Worm (Caenorhabditis elegans) whole organism, L1 larva: Measurements from ENCODE around the gene wrm-1.

Source experiments
- C16A3.4 ChIP-seq: fragments of 150-350 bp; optimal IDR thresholded peaks from 2 replicates; lab custom pipeline; 2014; ENCODE audit warnings: missing biosample characterization, missing genetic modification characterization
- Y116A8C.19 ChIP-seq: sonication (generic microtip); optimal IDR thresholded peaks from 2 replicates; lab custom pipeline; 2016; ENCODE audit warnings: missing compliant biosample characterization, missing genetic modification characterization, borderline replicate concordance
- aly-2 ChIP-seq: fragments of 150-350 bp; optimal IDR thresholded peaks from 2 replicates; lab custom pipeline; 2014; ENCODE audit warnings: missing biosample characterization, missing genetic modification characterization
- ama-1 ChIP-seq: fragments of 150-350 bp; optimal IDR thresholded peaks from 2 replicates; lab custom pipeline; 2014
- ceh-8 ChIP-seq: fragments of 200-800 bp; sonication (Bioruptor generic); optimal IDR thresholded peaks from 2 replicates; lab custom pipeline; 2018; ENCODE audit warnings: mild to moderate bottlenecking, missing genetic modification characterization, moderate library complexity, missing compliant biosample characterization
- dpl-1 ChIP-seq, 3 experiments: fragments of 150-350 bp in 2 of 3; sonication (generic microtip) in 1 of 3; optimal IDR thresholded peaks; 2 replicates each; lab custom pipeline; 2014 to 2017; ENCODE audit warnings: missing biosample characterization in 3 of 3, missing genetic modification characterization in 3 of 3, missing genetic modification reagents in 3 of 3
- efl-1 ChIP-seq, 4 experiments: fragments of 150-350 bp; optimal IDR thresholded peaks in 3 of 4; peaks in 1 of 4; 1 replicate in 1 of 4; 2 replicates in 3 of 4; lab custom pipeline; 2014; ENCODE audit warnings: missing biosample characterization in 2 of 4, missing genetic modification characterization in 2 of 4, missing genetic modification reagents in 2 of 4
- efl-3 ChIP-seq: fragments of 200-800 bp; sonication (Bioruptor generic); optimal IDR thresholded peaks from 2 replicates; lab custom pipeline; 2018; ENCODE audit warnings: mild to moderate bottlenecking, missing genetic modification characterization, missing compliant biosample characterization
- egl-13 ChIP-seq: sonication (generic microtip); optimal IDR thresholded peaks from 2 replicates; lab custom pipeline; 2016; ENCODE audit warnings: missing genotype, missing genetic modification reagents, missing genetic modification characterization, missing compliant biosample characterization
- ets-5 ChIP-seq: fragments of 200-800 bp; sonication (Bioruptor generic); IDR thresholded peaks from 2 replicates; pipeline ENCODE4 v1.3.6; 2022; ENCODE audit warnings: missing genetic modification characterization, missing compliant biosample characterization
- fkh-10 ChIP-seq: sonication (generic microtip); optimal IDR thresholded peaks from 2 replicates; lab custom pipeline; 2017; ENCODE audit warnings: missing biosample characterization, missing genetic modification reagents, missing genetic modification characterization
- fkh-4 ChIP-seq: sonication (generic microtip); optimal IDR thresholded peaks from 2 replicates; lab custom pipeline; 2016; ENCODE audit warnings: missing compliant biosample characterization, missing genetic modification characterization, borderline replicate concordance
- fos-1 ChIP-seq: fragments of 150-350 bp; optimal IDR thresholded peaks from 2 replicates; lab custom pipeline; 2014; ENCODE audit warnings: missing biosample characterization, missing genetic modification characterization
- hpl-2 ChIP-seq: fragments of 150-350 bp; optimal IDR thresholded peaks from 2 replicates; lab custom pipeline; 2014; ENCODE audit warnings: missing biosample characterization, missing genetic modification reagents, missing genetic modification characterization
- irx-1 ChIP-seq: sonication (generic microtip); optimal IDR thresholded peaks from 2 replicates; lab custom pipeline; 2016; ENCODE audit warnings: missing genetic modification characterization, missing compliant biosample characterization
- jun-1 ChIP-seq: fragments of 150-350 bp; optimal IDR thresholded peaks from 2 replicates; lab custom pipeline; 2014; ENCODE audit warnings: missing biosample characterization, missing genetic modification reagents, missing genetic modification characterization
- lin-14 ChIP-seq: fragments of 200-800 bp; sonication (Bioruptor generic); optimal IDR thresholded peaks from 2 replicates; lab custom pipeline; 2018; ENCODE audit warnings: mild to moderate bottlenecking, missing genetic modification characterization, moderate library complexity, missing compliant biosample characterization
- lin-15B ChIP-seq: fragments of 150-350 bp; sonication (generic microtip); optimal IDR thresholded peaks from 3 replicates; lab custom pipeline; 2014; ENCODE audit warnings: missing biosample characterization, missing genetic modification characterization
- mdl-1 ChIP-seq, 2 experiments: fragments of 150-350 bp; optimal IDR thresholded peaks; 2 replicates each; lab custom pipeline; 2014 to 2017; ENCODE audit warnings: missing biosample characterization in 2 of 2, missing genetic modification characterization in 2 of 2, inconsistent platforms in 1 of 2
- mep-1 ChIP-seq: fragments of 150-350 bp; optimal IDR thresholded peaks from 2 replicates; lab custom pipeline; 2014; ENCODE audit warnings: missing biosample characterization, missing genetic modification characterization
- nhr-11 ChIP-seq: fragments of 150-350 bp; optimal IDR thresholded peaks from 2 replicates; lab custom pipeline; 2014; ENCODE audit warnings: missing biosample characterization, missing genetic modification characterization
- nhr-19 ChIP-seq: fragments of 200-800 bp; sonication (Bioruptor generic); conservative IDR thresholded peaks from 2 replicates; pipeline ENCODE4 v1.3.6; 2022; ENCODE audit warnings: missing genetic modification characterization, missing compliant biosample characterization
- nhr-20 ChIP-seq: sonication (generic microtip); optimal IDR thresholded peaks from 2 replicates; lab custom pipeline; 2016; ENCODE audit warnings: mild to moderate bottlenecking, missing genetic modification characterization, missing compliant biosample characterization
- nhr-28 ChIP-seq: fragments of 150-350 bp; optimal IDR thresholded peaks from 2 replicates; lab custom pipeline; 2014; ENCODE audit warnings: missing biosample characterization, missing genetic modification characterization
- nhr-76 ChIP-seq: sonication (generic microtip); optimal IDR thresholded peaks from 2 replicates; lab custom pipeline; 2017; ENCODE audit warnings: missing biosample characterization, missing genetic modification characterization
- nhr-85 ChIP-seq: sonication (generic microtip); peaks from one replicate; lab custom pipeline; 2016; ENCODE audit warnings: missing genetic modification characterization, inconsistent platforms, missing compliant biosample characterization
- nhr-90 ChIP-seq: sonication (generic microtip); optimal IDR thresholded peaks from 2 replicates; lab custom pipeline; 2016; ENCODE audit warnings: mild to moderate bottlenecking, missing genetic modification characterization, missing compliant biosample characterization; ENCODE audit not compliant: poor library complexity
- pag-3 ChIP-seq: sonication (generic microtip); optimal IDR thresholded peaks from 2 replicates; lab custom pipeline; 2017; ENCODE audit warnings: missing genetic modification characterization, mild to moderate bottlenecking, missing compliant biosample characterization, antibody characterized with exemption, borderline replicate concordance; ENCODE audit not compliant: insufficient read depth
- pqm-1 ChIP-seq: sonication (generic microtip); optimal IDR thresholded peaks from 3 replicates; lab custom pipeline; 2017; ENCODE audit warnings: missing biosample characterization, missing genetic modification characterization
- rnt-1 ChIP-seq: sonication (generic microtip); optimal IDR thresholded peaks from 2 replicates; lab custom pipeline; 2016; ENCODE audit warnings: mild to moderate bottlenecking, missing genetic modification characterization, moderate library complexity, missing compliant biosample characterization
- snu-23 ChIP-seq: sonication (generic microtip); optimal IDR thresholded peaks from 2 replicates; lab custom pipeline; 2016; ENCODE audit warnings: missing genetic modification characterization, missing compliant biosample characterization
- sox-4 ChIP-seq: sonication (generic microtip); optimal IDR thresholded peaks from 2 replicates; lab custom pipeline; 2016; ENCODE audit warnings: missing genetic modification characterization, missing compliant biosample characterization
- sptf-1 ChIP-seq: fragments of 150-350 bp; optimal IDR thresholded peaks from 2 replicates; lab custom pipeline; 2014; ENCODE audit warnings: missing biosample characterization, missing genetic modification characterization
- sup-37 ChIP-seq: fragments of 200-800 bp; sonication (Bioruptor generic); optimal IDR thresholded peaks from 2 replicates; lab custom pipeline; 2018; ENCODE audit warnings: mild to moderate bottlenecking, missing genetic modification characterization, missing compliant biosample characterization
- swsn-7 ChIP-seq: sonication (generic microtip); optimal IDR thresholded peaks from 2 replicates; lab custom pipeline; 2016; ENCODE audit warnings: missing genetic modification characterization, missing compliant biosample characterization
- tbx-2 ChIP-seq: sonication (generic microtip); optimal IDR thresholded peaks from 2 replicates; lab custom pipeline; 2016; ENCODE audit warnings: missing genetic modification characterization, missing compliant biosample characterization
- tlp-1 ChIP-seq: fragments of 150-350 bp; optimal IDR thresholded peaks from 2 replicates; lab custom pipeline; 2014; ENCODE audit warnings: missing biosample characterization, missing genetic modification characterization
- unc-86 ChIP-seq: sonication (generic microtip); optimal IDR thresholded peaks from 2 replicates; lab custom pipeline; 2016; ENCODE audit warnings: missing genetic modification characterization, missing compliant biosample characterization
- zag-1 ChIP-seq: fragments of 150-350 bp; optimal IDR thresholded peaks from 2 replicates; lab custom pipeline; 2014; ENCODE audit warnings: missing biosample characterization, missing genetic modification characterization
- ztf-11 ChIP-seq, 2 experiments: sonication (generic microtip); optimal IDR thresholded peaks; 2 replicates each; lab custom pipeline; 2016 to 2017; ENCODE audit warnings: missing genetic modification characterization in 2 of 2, missing biosample characterization in 1 of 2, missing compliant biosample characterization in 1 of 2
- ztf-4 ChIP-seq: fragments of 150-350 bp; optimal IDR thresholded peaks from 2 replicates; lab custom pipeline; 2014; ENCODE audit warnings: missing biosample characterization, missing genetic modification characterization

wrm-1 gene

ce11 chrIII:5721888-5722287, 762 bp upstream of the wrm-1 start (continued):
- TF ChIP-seq sup-37 (GFP tag; lab: Kevin White, UChicago) (peak; percentile 52), fkh-10 (GFP tag; lab: Kevin White, UChicago) (peak; percentile 34), tlp-1 (tag; lab: Kevin White, UChicago) (no peak), ama-1 (no peak), hpl-2 (GFP tag; lab: Kevin White, UChicago) (no peak), nhr-85 (tag; lab: Kevin White, UChicago) (peak; percentile 89), efl-1 (optimal IDR thresholded peaks at IDR 0.05; lab: Kevin White, UChicago) (peak; percentile 91 to 93), efl-1 (GFP tag; optimal IDR thresholded peaks at IDR 0.05 in 1 of 2; lab: Kevin White, UChicago) (peak; percentile 90 to 99), unc-86 (peak; percentile 55), nhr-28 (no peak), ztf-11 (tag; optimal IDR thresholded peaks at IDR 0.05; lab: Kevin White, UChicago) (peak in 1 of 2 experiments; percentile 88), ceh-8 (GFP tag; lab: Kevin White, UChicago) (peak; percentile 13), C16A3.4 (tag; lab: Kevin White, UChicago) (peak; percentile 45), lin-15B (tag; lab: Kevin White, UChicago) (peak; percentile 4), zag-1 (tag; lab: Kevin White, UChicago) (no peak), lin-14 (GFP tag; lab: Kevin White, UChicago) (peak; percentile 77), egl-13 (peak; percentile 80), nhr-19 (GFP tag; lab: Robert Waterston, UW) (peak; percentile 85), ztf-4 (peak; percentile 69), ets-5 (GFP tag; lab: Robert Waterston, UW) (no peak), jun-1 (tag; lab: Kevin White, UChicago) (peak; percentile 61), dpl-1 (GFP tag; optimal IDR thresholded peaks at IDR 0.05; lab: Kevin White, UChicago) (peak; percentile 81 to 91 (median 90)), nhr-20 (tag; lab: Kevin White, UChicago) (peak; percentile 85), pag-3 (tag; lab: Kevin White, UChicago) (peak; percentile 69), sptf-1 (no peak), sox-4 (tag; lab: Kevin White, UChicago) (peak; percentile 93), tbx-2 (tag; lab: Kevin White, UChicago) (peak; percentile 87), Y116A8C.19 (tag; lab: Kevin White, UChicago) (peak; percentile 68), fkh-4 (peak; percentile 93), nhr-90 (tag; lab: Kevin White, UChicago) (peak; percentile 93), snu-23 (GFP tag; lab: Kevin White, UChicago) (peak; percentile 83), pqm-1 (no peak), nhr-76 (tag; lab: Kevin White, UChicago) (no peak), nhr-11 (peak; percentile 34), swsn-7 (tag; lab: Kevin White, UChicago) (peak; percentile 78), mdl-1 (tag; optimal IDR thresholded peaks at IDR 0.05; lab: Kevin White, UChicago) (peak in 1 of 2 experiments; percentile 21)
- TF ChIP-seq, all 84 proteins: peak for 54

DNA sequence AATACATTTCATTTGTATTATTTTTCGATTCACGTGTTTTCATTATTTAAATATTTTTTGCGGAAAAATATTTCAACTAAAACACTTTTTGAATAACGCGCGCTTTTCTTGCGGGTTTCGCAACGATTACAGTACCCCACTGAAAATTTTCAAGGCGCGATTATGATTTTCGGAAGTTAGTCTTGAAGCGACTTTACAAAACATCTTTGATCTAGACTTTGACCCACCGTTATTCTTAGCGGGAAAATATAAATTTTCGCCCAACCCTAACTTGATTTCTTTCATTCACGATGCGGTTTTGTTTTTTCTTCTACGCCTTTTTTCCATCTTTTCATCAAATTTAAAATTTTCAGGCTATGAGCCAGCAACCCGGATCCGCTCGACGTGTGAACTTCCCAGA, 5.2 kb downstream of the wrm-1 start, which contains the start of gene egg-1:
Gene egg-1, plus strand, starts transcription at position 354 of the 400 bp plus-strand sequence.
- TF ChIP-seq efl-3 (GFP tag; lab: Kevin White, UChicago): no peak

DNA sequence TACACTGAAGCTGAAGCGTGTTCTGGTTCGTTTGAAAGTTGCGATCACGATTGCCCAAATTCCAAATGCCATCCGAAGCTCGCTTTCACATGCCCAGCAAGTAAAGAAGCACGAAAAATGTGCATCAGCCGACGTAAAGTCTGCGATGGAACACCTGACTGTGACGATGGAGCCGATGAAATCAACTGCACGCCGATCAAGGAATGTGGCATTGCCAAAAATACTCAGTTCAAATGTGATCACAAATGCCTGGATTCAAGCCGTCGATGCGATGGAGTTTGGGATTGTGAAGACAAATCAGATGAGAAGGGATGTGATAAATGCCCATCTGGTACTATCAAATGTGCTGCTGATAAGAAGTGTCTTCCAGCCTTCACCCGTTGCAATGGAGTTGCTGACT, 6.7 kb downstream of the wrm-1 start:
- TF ChIP-seq fos-1 (tag; lab: Kevin White, UChicago) (no peak), aly-2 (tag; lab: Kevin White, UChicago) (no peak), sptf-1 (no peak), mep-1 (tag; lab: Kevin White, UChicago) (no peak), rnt-1 (tag; lab: Kevin White, UChicago) (no peak), ceh-8 (GFP tag; lab: Kevin White, UChicago) (no peak), irx-1 (tag; lab: Kevin White, UChicago) (no peak)
- TF ChIP-seq, all 84 proteins: peak for 0
